Fruit fly (Drosophila melanogaster): ENCODE results near the gene CG4829.

The CG4829 gene

DNA sequence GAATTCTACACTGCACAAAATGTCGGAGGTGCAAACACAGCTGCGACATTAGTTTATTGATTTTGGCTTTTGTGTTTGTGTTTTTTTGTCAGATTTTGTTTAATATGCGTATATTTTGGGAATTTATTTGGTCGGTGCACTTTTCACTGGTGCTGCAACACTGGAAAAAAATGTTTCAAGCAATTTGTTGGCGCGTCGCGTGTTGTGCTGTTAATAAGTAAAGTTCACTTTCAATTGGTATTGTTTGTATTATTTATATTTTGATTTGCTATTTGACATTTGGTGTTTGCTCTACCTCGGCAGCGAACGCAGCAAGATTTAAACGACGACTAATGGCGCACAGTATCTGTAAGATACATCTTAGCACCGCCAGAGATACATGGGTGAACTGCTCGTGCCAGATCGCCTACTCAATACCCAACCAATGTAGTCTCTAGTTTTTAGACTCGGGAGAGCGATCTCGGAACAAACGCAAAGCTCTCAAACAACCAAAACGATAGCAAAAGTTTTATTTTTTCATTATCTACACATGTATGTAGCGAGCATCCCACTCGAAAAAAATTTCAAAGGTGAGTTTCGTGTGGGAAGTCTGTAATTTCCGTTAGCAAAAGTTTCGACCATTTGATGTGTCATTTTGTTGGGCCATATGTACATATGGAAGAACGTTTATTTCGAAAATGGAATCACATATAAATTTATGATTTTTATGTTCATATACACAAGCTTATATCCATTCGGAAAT is 29.2 kb upstream of the CG4829 start (continued):
- TF ChIP-seq CG11398 (GFP tag; optimal IDR thresholded peaks at IDR 0.05): peak; percentile 36
- TF ChIP-seq Fer1 (GFP tag; optimal IDR thresholded peaks at IDR 0.05): peak; percentile 54
- peak; percentile 14 for TF ChIP-seq D19B (GFP tag; optimal IDR thresholded peaks at IDR 0.05)
- no peak for TF ChIP-seq gt (GFP tag; IDR thresholded peaks at IDR 0.05)
- TF ChIP-seq Hr51 (GFP tag; optimal IDR thresholded peaks at IDR 0.05): peak in 1 of 2 experiments; percentile 69
- peak; percentile 50; the same call in 1 of the 3 replicates for TF ChIP-seq CG11695 (GFP tag; IDR thresholded peaks at IDR 0.05)
- TF ChIP-seq fu2 (GFP tag; optimal IDR thresholded peaks at IDR 0.05): no peak
- TF ChIP-seq CG1233 (GFP tag; optimal IDR thresholded peaks at IDR 0.05): peak; percentile 25
- TF ChIP-seq Gug (GFP tag; IDR thresholded peaks at IDR 0.05): 0 out of 4 replicates have a peak, but pooled peaks have one; percentile 26
- TF ChIP-seq CG4404 (GFP tag; IDR thresholded peaks at IDR 0.05): no peak
- TF ChIP-seq CHES-1-like (GFP tag; optimal IDR thresholded peaks at IDR 0.05): peak; percentile 2
- TF ChIP-seq CG2116 (GFP tag; optimal IDR thresholded peaks at IDR 0.05): no peak
- peak; percentile 19 for TF ChIP-seq Hr3 (GFP tag; optimal IDR thresholded peaks at IDR 0.05)
- TF ChIP-seq lbe (GFP tag; optimal IDR thresholded peaks at IDR 0.05): no peak
- peak; percentile 63 for TF ChIP-seq Xbp1 (GFP tag; optimal IDR thresholded peaks at IDR 0.05)
- peak; percentile 38 for TF ChIP-seq caup (GFP tag; optimal IDR thresholded peaks at IDR 0.05; ENCODE audit: severe bottlenecking)
- TF ChIP-seq Dip3 (GFP tag; optimal IDR thresholded peaks at IDR 0.05): no peak
- TF ChIP-seq bowl (GFP tag; IDR thresholded peaks at IDR 0.05): 0 out of 2 replicates have a peak, but pooled peaks have one; percentile 34
- TF ChIP-seq CG11696 (GFP tag; IDR thresholded peaks at IDR 0.05): peak; percentile 41; the same call in 1 of the 2 replicates
- no peak for TF ChIP-seq sna (GFP tag; IDR thresholded peaks at IDR 0.05; ENCODE audit: partially characterized antibody)
- TF ChIP-seq mld (GFP tag; IDR thresholded peaks at IDR 0.05; ENCODE audit: partially characterized antibody): no peak; the same call in 2 of the 3 replicates
- TF ChIP-seq bbx (GFP tag; IDR thresholded peaks at IDR 0.05; ENCODE audit: partially characterized antibody): no peak
- TF ChIP-seq CG10565 (GFP tag; optimal IDR thresholded peaks at IDR 0.05): no peak
- no peak for TF ChIP-seq CG30020 (tag; optimal IDR thresholded peaks at IDR 0.05)
- no peak for TF ChIP-seq B-H1 (GFP tag; IDR thresholded peaks at IDR 0.05)
- TF ChIP-seq CG4424 (GFP tag; optimal IDR thresholded peaks at IDR 0.05): peak; percentile 53
- TF ChIP-seq Dll (GFP tag; IDR thresholded peaks at IDR 0.05; ENCODE audit: partially characterized antibody): no peak
- no peak for TF ChIP-seq HLHmδ (GFP tag; optimal IDR thresholded peaks at IDR 0.05)
- no peak for TF ChIP-seq pita (GFP tag; optimal IDR thresholded peaks at IDR 0.05)
- no peak for TF ChIP-seq CG3065 (GFP tag; optimal IDR thresholded peaks at IDR 0.05)
- TF ChIP-seq Hr39 (optimal IDR thresholded peaks at IDR 0.05): no peak
- no peak for TF ChIP-seq twi (tag; optimal IDR thresholded peaks at IDR 0.05)
- peak; percentile 32 for TF ChIP-seq CG34376 (GFP tag; optimal IDR thresholded peaks at IDR 0.05)
- no peak for TF ChIP-seq CG34224 (GFP tag; IDR thresholded peaks at IDR 0.05; ENCODE audit: partially characterized antibody)
- 0 out of 2 replicates have a peak, but pooled peaks have one; percentile 25 for TF ChIP-seq CG32772 (GFP tag; IDR thresholded peaks at IDR 0.05)
- no peak for TF ChIP-seq klu (GFP tag; IDR thresholded peaks at IDR 0.05)
- TF ChIP-seq wdn (GFP tag; IDR thresholded peaks at IDR 0.05): 0 out of 2 replicates have a peak, but pooled peaks have one; percentile 35
- peak; percentile 58 for TF ChIP-seq CG2678 (tag; optimal IDR thresholded peaks at IDR 0.05)
- TF ChIP-seq nerfin-2 (GFP tag; IDR thresholded peaks at IDR 0.05; ENCODE audit: partially characterized antibody): no peak
- TF ChIP-seq CG31224 (GFP tag; IDR thresholded peaks at IDR 0.05): peak; percentile 27; the same call in 1 of the 2 replicates
- TF ChIP-seq sens-2 (GFP tag; IDR thresholded peaks at IDR 0.05): peak; percentile 43; the same call in 1 of the 2 replicates
- TF ChIP-seq NfI (GFP tag; optimal IDR thresholded peaks at IDR 0.05): peak; percentile 54
- peak; percentile 4 for TF ChIP-seq kay (GFP tag; optimal IDR thresholded peaks at IDR 0.05)
- TF ChIP-seq CG12299 (tag; optimal IDR thresholded peaks at IDR 0.05): no peak
- peak; percentile 7 for TF ChIP-seq CG16815 (GFP tag; optimal IDR thresholded peaks at IDR 0.05)
- no peak for TF ChIP-seq CG15696 (tag; optimal IDR thresholded peaks at IDR 0.05)
- TF ChIP-seq CG14667 (GFP tag; IDR thresholded peaks at IDR 0.05): no peak
- no peak for TF ChIP-seq CG3407 (GFP tag; optimal IDR thresholded peaks at IDR 0.05)
- no peak for TF ChIP-seq stwl (tag; optimal IDR thresholded peaks at IDR 0.05)

Data from whole organism, embryonic.